Worm (Caenorhabditis elegans) whole organism, L4 larva: ENCODE measurements around the gene kin-26.

Experiments used
- T26A8.4 ChIP-seq: fragments of 200-800 bp; sonication (Bioruptor generic); IDR thresholded peaks from 2 replicates; pipeline ENCODE4 v1.3.6; 2022; ENCODE audit warnings: missing genetic modification characterization, missing compliant biosample characterization
- Y105C5A.15 ChIP-seq: fragments of 200-800 bp; sonication (Bioruptor generic); IDR thresholded peaks from 2 replicates; pipeline ENCODE4 v1.3.6; 2022; ENCODE audit warnings: missing genetic modification characterization, missing compliant biosample characterization
- ama-1 ChIP-seq: fragments of 150-350 bp; optimal IDR thresholded peaks from 2 replicates; lab custom pipeline; 2014; ENCODE audit warnings: inconsistent platforms, mixed read lengths
- lin-29 ChIP-seq: fragments of 200-800 bp; sonication (Bioruptor generic); IDR thresholded peaks from 2 replicates; pipeline ENCODE4 v1.3.6; 2022; ENCODE audit warnings: missing genetic modification reagents, missing genetic modification characterization, missing compliant biosample characterization
- mep-1 ChIP-seq: fragments of 150-350 bp; sonication (generic microtip); optimal IDR thresholded peaks from 3 replicates; lab custom pipeline; 2014; ENCODE audit warnings: missing biosample characterization, missing genetic modification characterization
- nhr-77 ChIP-seq: fragments of 150-350 bp; optimal IDR thresholded peaks from 2 replicates; lab custom pipeline; 2014; ENCODE audit warnings: missing biosample characterization, missing genetic modification characterization
- zfp-2 ChIP-seq: sonication (generic microtip); optimal IDR thresholded peaks from 2 replicates; lab custom pipeline; 2016; ENCODE audit warnings: mild to moderate bottlenecking, missing genetic modification characterization, missing compliant biosample characterization

DNA sequence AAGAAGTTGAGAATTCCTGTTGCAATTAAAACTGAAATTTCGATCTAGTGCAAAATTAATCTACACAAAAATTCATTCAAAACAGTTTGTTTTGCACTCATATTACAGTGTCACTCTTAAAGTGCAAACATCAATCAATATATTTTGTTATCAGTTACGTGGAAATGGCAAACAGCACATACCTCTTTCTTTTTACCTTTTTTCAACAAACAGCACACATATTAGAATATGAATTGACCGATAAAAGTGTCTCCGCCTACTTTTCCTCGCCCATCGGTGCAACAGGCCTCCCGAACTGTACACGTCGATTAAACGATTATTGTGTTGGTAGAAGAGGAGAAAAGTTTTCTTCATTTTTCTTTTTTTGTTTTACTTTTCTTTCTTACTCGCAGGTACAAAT lies 36.5 kb downstream of the kin-26 start:
- TF ChIP-seq zfp-2 (tag; lab: Kevin White, UChicago) (no peak), ama-1 (lab: Kevin White, UChicago) (no peak), T26A8.4 (GFP tag; lab: Robert Waterston, UW) (no peak), Y105C5A.15 (GFP tag; lab: Robert Waterston, UW) (no peak), lin-29 (GFP tag; lab: Robert Waterston, UW) (no peak), mep-1 (no peak), nhr-77 (tag; lab: Kevin White, UChicago) (peak; percentile 34)
